Worm (Caenorhabditis elegans) whole organism, L2 larva: ENCODE data around the gene exos-7.

ENCODE experiments used
- C34F6.9 ChIP-seq: fragments of 150-350 bp; optimal IDR thresholded peaks from 2 replicates; lab custom pipeline; 2014; ENCODE audit warnings: missing biosample characterization, missing genetic modification characterization
- F13H6.1 ChIP-seq: sonication (generic microtip); optimal IDR thresholded peaks from 2 replicates; lab custom pipeline; 2016; ENCODE audit warnings: missing genetic modification characterization, missing compliant biosample characterization
- R02D3.7 ChIP-seq: fragments of 150-350 bp; optimal IDR thresholded peaks from 2 replicates; lab custom pipeline; 2014; ENCODE audit warnings: missing biosample characterization, missing genetic modification characterization
- Y55F3AM.14 ChIP-seq: fragments of 200-800 bp; sonication (Bioruptor generic); optimal IDR thresholded peaks from 2 replicates; lab custom pipeline; 2018; ENCODE audit warnings: mild to moderate bottlenecking, missing genetic modification characterization, missing compliant biosample characterization
- ZK546.5 ChIP-seq: sonication (generic microtip); optimal IDR thresholded peaks from 2 replicates; lab custom pipeline; 2017; ENCODE audit warnings: missing biosample characterization, missing genetic modification characterization
- alr-1 ChIP-seq: fragments of 150-350 bp; optimal IDR thresholded peaks from 2 replicates; lab custom pipeline; 2014; ENCODE audit warnings: missing biosample characterization, missing genetic modification characterization
- crh-2 ChIP-seq: sonication (generic microtip); optimal IDR thresholded peaks from 2 replicates; lab custom pipeline; 2017; ENCODE audit warnings: missing biosample characterization, missing genetic modification characterization
- dmd-4 ChIP-seq: sonication (generic microtip); optimal IDR thresholded peaks from 2 replicates; lab custom pipeline; 2017; ENCODE audit warnings: missing biosample characterization, missing genetic modification characterization
- egl-27 ChIP-seq: sonication (generic microtip); optimal IDR thresholded peaks from 3 replicates; lab custom pipeline; 2017; ENCODE audit warnings: missing biosample characterization, missing genetic modification reagents, missing genetic modification characterization
- elt-1 ChIP-seq: fragments of 150-350 bp; optimal IDR thresholded peaks from 2 replicates; lab custom pipeline; 2014; ENCODE audit warnings: missing biosample characterization, missing genetic modification characterization
- elt-3 ChIP-seq: sonication (generic microtip); optimal IDR thresholded peaks from 2 replicates; lab custom pipeline; 2017; ENCODE audit warnings: missing biosample characterization, missing genetic modification characterization
- fos-1 ChIP-seq: fragments of 150-350 bp; optimal IDR thresholded peaks from 2 replicates; lab custom pipeline; 2014; ENCODE audit warnings: missing biosample characterization, missing genetic modification characterization
- lin-13 ChIP-seq: fragments of 150-350 bp; optimal IDR thresholded peaks from 2 replicates; lab custom pipeline; 2014; ENCODE audit warnings: missing biosample characterization, missing genetic modification reagents, missing genetic modification characterization
- lin-39 ChIP-seq: fragments of 150-350 bp; optimal IDR thresholded peaks from 2 replicates; lab custom pipeline; 2014; ENCODE audit warnings: missing biosample characterization, missing genetic modification reagents, missing genetic modification characterization
- mbf-1 ChIP-seq: sonication (generic microtip); optimal IDR thresholded peaks from 2 replicates; lab custom pipeline; 2017; ENCODE audit warnings: missing biosample characterization, missing genetic modification characterization
- mdl-1 ChIP-seq, 2 experiments: fragments of 150-350 bp in 1 of 2; sonication (generic microtip) in 1 of 2; optimal IDR thresholded peaks; 2 replicates each; lab custom pipeline; 2017; ENCODE audit warnings: missing biosample characterization in 2 of 2, missing genetic modification characterization in 2 of 2
- nhr-11 ChIP-seq: fragments of 150-350 bp; optimal IDR thresholded peaks from 2 replicates; lab custom pipeline; 2014; ENCODE audit warnings: missing biosample characterization, missing genetic modification characterization
- nhr-12 ChIP-seq: fragments of 150-350 bp; optimal IDR thresholded peaks from 2 replicates; lab custom pipeline; 2014; ENCODE audit warnings: missing biosample characterization, missing genetic modification characterization
- nhr-129 ChIP-seq: fragments of 150-350 bp; optimal IDR thresholded peaks from 2 replicates; lab custom pipeline; 2014; ENCODE audit warnings: missing biosample characterization, missing genetic modification characterization
- nhr-23 ChIP-seq: fragments of 150-350 bp; optimal IDR thresholded peaks from 2 replicates; lab custom pipeline; 2014; ENCODE audit warnings: missing biosample characterization, missing genetic modification reagents, missing genetic modification characterization
- nhr-6 ChIP-seq: fragments of 150-350 bp; optimal IDR thresholded peaks from 2 replicates; lab custom pipeline; 2014; ENCODE audit warnings: missing biosample characterization, missing genetic modification characterization
- nhr-77 ChIP-seq: fragments of 150-350 bp; optimal IDR thresholded peaks from 2 replicates; lab custom pipeline; 2014; ENCODE audit warnings: missing biosample characterization, missing genetic modification characterization
- peb-1 ChIP-seq: fragments of 150-350 bp; optimal IDR thresholded peaks from 2 replicates; lab custom pipeline; 2014; ENCODE audit warnings: missing biosample characterization, missing genetic modification characterization
- sem-4 ChIP-seq: fragments of 150-350 bp; optimal IDR thresholded peaks from 2 replicates; lab custom pipeline; 2014; ENCODE audit warnings: missing biosample characterization, missing genetic modification reagents, missing genetic modification characterization
- skn-1 ChIP-seq: sonication (generic microtip); optimal IDR thresholded peaks from 2 replicates; lab custom pipeline; 2017; ENCODE audit warnings: missing biosample characterization, missing genetic modification characterization
- sma-3 ChIP-seq: sonication (generic microtip); optimal IDR thresholded peaks from 2 replicates; lab custom pipeline; 2016; ENCODE audit warnings: missing genetic modification reagents, missing genetic modification characterization, missing compliant biosample characterization
- sma-9 ChIP-seq, 2 experiments: fragments of 150-350 bp in 1 of 2; sonication (generic microtip) in 1 of 2; optimal IDR thresholded peaks; 2 replicates each; lab custom pipeline; 2014 to 2016; ENCODE audit warnings: missing genetic modification characterization in 2 of 2, mild to moderate bottlenecking in 1 of 2, missing biosample characterization in 1 of 2, missing compliant biosample characterization in 1 of 2, missing genetic modification reagents in 1 of 2, moderate library complexity in 1 of 2
- snpc-4 ChIP-seq: fragments of 150-350 bp; optimal IDR thresholded peaks from 2 replicates; lab custom pipeline; 2014; ENCODE audit warnings: missing biosample characterization, missing genetic modification characterization
- unc-39 ChIP-seq: fragments of 150-350 bp; optimal IDR thresholded peaks from 2 replicates; lab custom pipeline; 2014; ENCODE audit warnings: missing biosample characterization, missing genetic modification characterization
- unc-55 ChIP-seq: fragments of 150-350 bp; sonication (generic microtip); optimal IDR thresholded peaks from 3 replicates; lab custom pipeline; 2014; ENCODE audit warnings: missing biosample characterization, missing genetic modification reagents, missing genetic modification characterization
- unc-62 ChIP-seq: fragments of 150-350 bp; optimal IDR thresholded peaks from 2 replicates; lab custom pipeline; 2014; ENCODE audit warnings: missing biosample characterization, missing genetic modification reagents, missing genetic modification characterization
- zag-1 ChIP-seq: fragments of 150-350 bp; optimal IDR thresholded peaks from 2 replicates; lab custom pipeline; 2014; ENCODE audit warnings: missing biosample characterization, missing genetic modification characterization
- ztf-4 ChIP-seq: fragments of 150-350 bp; optimal IDR thresholded peaks from 2 replicates; lab custom pipeline; 2014; ENCODE audit warnings: missing biosample characterization, missing genetic modification characterization

The exos-7 gene

ce11 chrV:20790011-20790410, 48.7 kb upstream of the exos-7 start, which contains the start of gene Y44A6D.1:
Y44A6D.1 (minus strand) TSS chrV:20790033.
- peak; percentile 73 for TF ChIP-seq snpc-4 (tag; lab: Kevin White, UChicago)
- TF ChIP-seq lin-39 (tag; lab: Kevin White, UChicago) = no peak
- TF ChIP-seq, all 48 proteins: peak for 1

- no peak for TF ChIP-seq unc-62 (GFP tag; lab: Kevin White, UChicago)
- no peak for TF ChIP-seq lin-39 (tag; lab: Kevin White, UChicago)
- peak; percentile 9 for TF ChIP-seq mbf-1 (tag; lab: Kevin White, UChicago)
Observed at ce11 chrV:20790616-20791015, 48.0 kb upstream of the exos-7 start.

- no peak for TF ChIP-seq nhr-23
- TF ChIP-seq fos-1 (tag; lab: Kevin White, UChicago) = peak; percentile 52
- TF ChIP-seq ztf-4 = no peak
- no peak for TF ChIP-seq C34F6.9 (tag; lab: Kevin White, UChicago)
- TF ChIP-seq skn-1 (tag; lab: Kevin White, UChicago) = no peak
- peak; percentile 2 for TF ChIP-seq sma-9 (GFP tag; optimal IDR thresholded peaks at IDR 0.05; lab: Kevin White, UChicago)
- TF ChIP-seq sma-9 (tag; optimal IDR thresholded peaks at IDR 0.05; lab: Kevin White, UChicago) = no peak
- TF ChIP-seq Y55F3AM.14 = no peak
- TF ChIP-seq, all 48 proteins: peak for 2
Observed at ce11 chrV:20792371-20792890, 46.2 kb upstream of the exos-7 start, which contains the start of gene Y44A6D.3. Y44A6D.3 (minus strand) TSS chrV:20792421.

- TF ChIP-seq fos-1 (tag; lab: Kevin White, UChicago) (peak; percentile 15), ZK546.5 (no peak), unc-62 (GFP tag; lab: Kevin White, UChicago) (no peak), mbf-1 (tag; lab: Kevin White, UChicago) (no peak), unc-39 (tag; lab: Kevin White, UChicago) (no peak), nhr-77 (no peak), nhr-129 (peak; percentile 62), peb-1 (tag; lab: Kevin White, UChicago) (no peak), sma-9 (GFP tag; optimal IDR thresholded peaks at IDR 0.05; lab: Kevin White, UChicago) (peak; percentile 5), sma-9 (tag; optimal IDR thresholded peaks at IDR 0.05; lab: Kevin White, UChicago) (no peak), unc-55 (GFP tag; lab: Kevin White, UChicago) (peak; percentile 14), F13H6.1 (tag; lab: Kevin White, UChicago) (peak; percentile 55), elt-3 (tag; lab: Kevin White, UChicago) (no peak), alr-1 (tag; lab: Kevin White, UChicago) (no peak), nhr-12 (no peak), mdl-1 (tag; optimal IDR thresholded peaks at IDR 0.05; lab: Kevin White, UChicago) (no peak), crh-2 (tag; lab: Kevin White, UChicago) (no peak), sem-4 (no peak), C34F6.9 (tag; lab: Kevin White, UChicago) (peak; percentile 65), dmd-4 (no peak)
- TF ChIP-seq, all 48 proteins: peak for 6
Observed at ce11 chrV:20793761-20794160, 44.9 kb upstream of the exos-7 start.

ce11 chrV:20797918-20798317, 40.7 kb upstream of the exos-7 start, which contains the start of gene sdf-9:
sdf-9 (plus strand) TSS chrV:20798218.
- TF ChIP-seq lin-13 (GFP tag; lab: Kevin White, UChicago) = no peak
- no peak for TF ChIP-seq elt-1 (tag; lab: Kevin White, UChicago)
- no peak for TF ChIP-seq nhr-129
- no peak for TF ChIP-seq nhr-11 (tag; lab: Kevin White, UChicago)
- TF ChIP-seq sem-4 = no peak
- TF ChIP-seq sma-3 = no peak

DNA sequence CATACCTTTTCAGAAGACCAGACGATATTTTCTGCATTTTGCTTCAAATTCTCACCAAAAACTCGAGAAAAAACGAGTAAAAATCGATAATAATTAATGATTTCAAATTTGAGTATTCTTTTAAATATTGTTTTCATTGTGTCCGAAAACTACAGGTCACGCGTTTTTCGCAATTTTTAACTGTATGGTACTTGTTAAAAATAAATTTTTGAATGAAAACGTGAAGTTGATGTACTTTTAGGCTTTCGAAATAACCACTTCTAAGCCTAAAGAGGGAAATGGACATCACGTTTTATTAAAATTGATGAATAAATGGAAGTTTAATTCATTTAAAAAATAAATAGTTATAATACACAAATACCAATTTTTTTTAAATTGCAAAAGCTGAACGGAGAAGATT, 35.8 kb upstream of the exos-7 start, which contains the start of gene Y44A6D.5:
Gene Y44A6D.5, minus strand, starts transcription at position 101 of the 400 bp plus-strand sequence.
- TF ChIP-seq unc-39 (tag; lab: Kevin White, UChicago) (no peak), mbf-1 (tag; lab: Kevin White, UChicago) (no peak), sem-4 (no peak), nhr-129 (no peak), ztf-4 (no peak), Y55F3AM.14 (no peak), egl-27 (tag; lab: Kevin White, UChicago) (no peak), lin-13 (GFP tag; lab: Kevin White, UChicago) (no peak), lin-39 (tag; lab: Kevin White, UChicago) (no peak), unc-55 (GFP tag; lab: Kevin White, UChicago) (no peak), R02D3.7 (tag; lab: Kevin White, UChicago) (no peak), elt-1 (tag; lab: Kevin White, UChicago) (no peak), peb-1 (tag; lab: Kevin White, UChicago) (no peak), nhr-6 (tag; lab: Kevin White, UChicago) (no peak), zag-1 (no peak), unc-62 (GFP tag; lab: Kevin White, UChicago) (no peak), fos-1 (tag; lab: Kevin White, UChicago) (no peak)
